Worm (Caenorhabditis elegans): ENCODE measurements around the gene M03F8.6.

DNA sequence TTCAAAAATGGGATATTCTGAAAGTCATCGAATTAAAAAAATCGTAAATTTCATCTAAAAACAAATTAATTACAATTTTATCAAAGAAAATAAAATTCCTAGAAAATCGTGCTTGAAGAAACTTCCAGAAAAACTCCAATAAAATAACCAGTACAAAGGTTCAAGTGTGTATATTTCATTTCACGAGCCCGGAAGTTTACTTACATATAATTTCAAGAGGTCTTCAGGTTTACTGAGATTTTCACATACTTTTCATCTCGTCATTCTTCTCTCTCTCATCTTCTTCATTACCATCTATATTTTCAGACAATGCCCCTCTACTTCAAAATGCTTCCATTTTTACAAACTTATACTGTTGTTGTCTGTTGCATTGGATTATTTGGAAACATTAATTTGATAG is 32.4 kb downstream of the M03F8.6 start, which contains the start of gene srsx-18:
- TF ChIP-seq sea-1 (GFP tag; conservative IDR thresholded peaks at IDR 0.05) (no peak), ama-1 (optimal IDR thresholded peaks at IDR 0.05) (no peak), aly-1 (tag; optimal IDR thresholded peaks at IDR 0.05) (no peak), tra-4 (tag; optimal IDR thresholded peaks at IDR 0.05) (no peak)
